Fruit fly (Drosophila melanogaster) whole organism, embryonic: ENCODE measurements around the gene CG33986.

Source experiments
- Atf6 ChIP-seq: fragments of 200-800 bp; sonication (Bioruptor generic); IDR thresholded peaks from 2 replicates; pipeline ENCODE4 v1.3.6; 2022; ENCODE audit warnings: missing biosample characterization, missing genetic modification characterization
- Bdp1 ChIP-seq: fragments of 200-800 bp; sonication (Bioruptor generic); optimal IDR thresholded peaks from 3 replicates; lab custom pipeline; 2016; ENCODE audit warnings: missing biosample characterization, missing genetic modification characterization
- CG10431 ChIP-seq: fragments of 200-800 bp; sonication (Bioruptor generic); optimal IDR thresholded peaks from 3 replicates; lab custom pipeline; 2018; ENCODE audit warnings: missing biosample characterization, mild to moderate bottlenecking, missing genetic modification characterization
- CG10543 ChIP-seq: fragments of 200-800 bp; sonication (Bioruptor generic); optimal IDR thresholded peaks from 3 replicates; lab custom pipeline; 2017; ENCODE audit warnings: missing biosample characterization, mild to moderate bottlenecking, missing genetic modification characterization, moderate library complexity
- CG12071 ChIP-seq: fragments of 200-800 bp; sonication (Bioruptor generic); optimal IDR thresholded peaks from 3 replicates; lab custom pipeline; 2018; ENCODE audit warnings: missing biosample characterization, mild to moderate bottlenecking, missing genetic modification characterization
- CG1233 ChIP-seq: fragments of 200-800 bp; sonication (Bioruptor generic); optimal IDR thresholded peaks from 4 replicates; lab custom pipeline; 2018; ENCODE audit warnings: missing biosample characterization, mild to moderate bottlenecking, missing genetic modification characterization
- CG13894 ChIP-seq: fragments of 200-800 bp; sonication (Bioruptor generic); optimal IDR thresholded peaks from 3 replicates; lab custom pipeline; 2018; ENCODE audit warnings: missing biosample characterization, mild to moderate bottlenecking, missing genetic modification characterization, moderate library complexity
- CG14860 ChIP-seq: fragments of 200-800 bp; sonication (Bioruptor generic); IDR thresholded peaks from 3 replicates; pipeline ENCODE4 v1.3.6; 2022; ENCODE audit warnings: missing biosample characterization, missing genetic modification characterization; ENCODE audit not compliant: partially characterized antibody
- CG15479 ChIP-seq: fragments of 200-800 bp; sonication (Bioruptor generic); optimal IDR thresholded peaks from 3 replicates; lab custom pipeline; 2019; ENCODE audit warnings: missing biosample characterization, mild to moderate bottlenecking, missing genetic modification characterization, moderate library complexity
- CG16779 ChIP-seq: fragments of 200-800 bp; sonication (Bioruptor generic); IDR thresholded peaks from 2 replicates; pipeline ENCODE4 v1.3.6; 2022; ENCODE audit warnings: missing biosample characterization, missing genetic modification characterization
- CG17612 ChIP-seq: fragments of 200-800 bp; sonication (Bioruptor generic); IDR thresholded peaks from 2 replicates; pipeline ENCODE4 v1.3.6; 2022; ENCODE audit warnings: missing biosample characterization, missing genetic modification characterization
- CG17829 ChIP-seq: fragments of 200-800 bp; optimal IDR thresholded peaks from 2 replicates; lab custom pipeline; 2019; ENCODE audit warnings: missing biosample characterization, mild to moderate bottlenecking, missing genetic modification characterization, moderate library complexity
- CG18476 ChIP-seq: fragments of 200-800 bp; sonication (Bioruptor generic); optimal IDR thresholded peaks from 2 replicates; lab custom pipeline; 2016; ENCODE audit warnings: missing biosample characterization, mild to moderate bottlenecking, missing genetic modification characterization
- CG4617 ChIP-seq: fragments of 200-800 bp; sonication (Bioruptor generic); optimal IDR thresholded peaks from 3 replicates; lab custom pipeline; 2016; ENCODE audit warnings: missing biosample characterization, missing genetic modification characterization, borderline replicate concordance
- CG4854 ChIP-seq: fragments of 200-800 bp; sonication (Bioruptor generic); optimal IDR thresholded peaks from 2 replicates; lab custom pipeline; 2016; ENCODE audit warnings: missing biosample characterization, missing genetic modification characterization, inconsistent platforms
- CG7357 ChIP-seq: fragments of 200-800 bp; sonication (Bioruptor generic); IDR thresholded peaks from 3 replicates; pipeline ENCODE4 v1.3.6; 2022; ENCODE audit warnings: missing biosample characterization, missing genetic modification characterization
- CG7987 ChIP-seq: fragments of 200-800 bp; sonication (Bioruptor generic); optimal IDR thresholded peaks from 2 replicates; lab custom pipeline; 2018; ENCODE audit warnings: missing biosample characterization, mild to moderate bottlenecking, missing genetic modification characterization, moderate library complexity
- CoRest ChIP-seq: fragments of 200-800 bp; sonication (Bioruptor generic); optimal IDR thresholded peaks from 3 replicates; lab custom pipeline; 2018; ENCODE audit warnings: missing biosample characterization, mild to moderate bottlenecking, missing genetic modification characterization, moderate library complexity
- Dfd ChIP-seq, 2 experiments: fragments of >200 bp; optimal IDR thresholded peaks; 2 replicates each; lab custom pipeline; 2017; ENCODE audit warnings: missing biosample characterization in 2 of 2, missing genetic modification characterization in 2 of 2
- Drgx ChIP-seq: fragments of 200-800 bp; sonication (Bioruptor generic); IDR thresholded peaks from 2 replicates; pipeline ENCODE4 v1.3.6; 2022; ENCODE audit warnings: missing biosample characterization, missing genetic modification characterization
- Hr3 ChIP-seq: fragments of 200-800 bp; sonication (Bioruptor generic); optimal IDR thresholded peaks from 3 replicates; lab custom pipeline; 2016; ENCODE audit warnings: missing biosample characterization, missing genetic modification characterization
- Kr ChIP-seq: fragments of 200-800 bp; sonication (Bioruptor generic); optimal IDR thresholded peaks from 2 replicates; lab custom pipeline; 2017; ENCODE audit warnings: missing biosample characterization, mild to moderate bottlenecking, missing genetic modification characterization
- Lpt ChIP-seq: fragments of >200 bp; optimal IDR thresholded peaks from 2 replicates; lab custom pipeline; 2018; ENCODE audit warnings: missing biosample characterization, missing genetic modification characterization
- MESR4 ChIP-seq: fragments of 200-800 bp; sonication (Bioruptor generic); optimal IDR thresholded peaks from 2 replicates; lab custom pipeline; 2018; ENCODE audit warnings: missing biosample characterization, mild to moderate bottlenecking, missing genetic modification characterization, moderate library complexity
- MTF-1 ChIP-seq: fragments of 200-800 bp; sonication (Bioruptor generic); optimal IDR thresholded peaks from 2 replicates; lab custom pipeline; 2018; ENCODE audit warnings: missing biosample characterization, mild to moderate bottlenecking, missing genetic modification characterization, borderline replicate concordance
- NFAT ChIP-seq: fragments of 200-800 bp; sonication (Bioruptor generic); IDR thresholded peaks from 2 replicates; pipeline ENCODE4 v1.3.6; 2022; ENCODE audit warnings: missing biosample characterization, missing genetic modification characterization
- Neu2 ChIP-seq: fragments of 200-800 bp; sonication (Bioruptor generic); optimal IDR thresholded peaks from 3 replicates; lab custom pipeline; 2016; ENCODE audit warnings: missing biosample characterization, missing genetic modification characterization, borderline replicate concordance
- Nf-YC ChIP-seq: fragments of 200-800 bp; optimal IDR thresholded peaks from 3 replicates; lab custom pipeline; 2019; ENCODE audit warnings: missing biosample characterization, mild to moderate bottlenecking, missing genetic modification characterization, moderate library complexity
- Six4 ChIP-seq: fragments of 200-800 bp; sonication (Bioruptor generic); optimal IDR thresholded peaks from 2 replicates; lab custom pipeline; 2016; ENCODE audit warnings: missing biosample characterization, missing genetic modification characterization
- Sox100B ChIP-seq: fragments of 200-800 bp; sonication (Bioruptor generic); optimal IDR thresholded peaks from 3 replicates; lab custom pipeline; 2018; ENCODE audit warnings: missing biosample characterization, mild to moderate bottlenecking, missing genetic modification characterization
- Usf ChIP-seq: fragments of 200-800 bp; sonication (Bioruptor generic); optimal IDR thresholded peaks from 2 replicates; lab custom pipeline; 2017; ENCODE audit warnings: missing genotype, missing biosample characterization, missing genetic modification characterization
- bowl ChIP-seq: fragments of 200-800 bp; sonication (Bioruptor generic); IDR thresholded peaks from 2 replicates; pipeline ENCODE4 v1.3.6; 2022; ENCODE audit warnings: missing biosample characterization, missing genetic modification characterization
- btn ChIP-seq: fragments of 200-800 bp; sonication (Bioruptor generic); optimal IDR thresholded peaks from 2 replicates; lab custom pipeline; 2016; ENCODE audit warnings: missing biosample characterization, missing genetic modification characterization
- cad ChIP-seq: fragments of >200 bp; optimal IDR thresholded peaks from 2 replicates; lab custom pipeline; 2017; ENCODE audit warnings: missing biosample characterization, missing genetic modification characterization
- cas ChIP-seq: fragments of 200-800 bp; sonication (Bioruptor generic); IDR thresholded peaks from 2 replicates; pipeline ENCODE4 v1.3.6; 2022; ENCODE audit warnings: missing biosample characterization, missing genetic modification characterization
- cato ChIP-seq: fragments of 200-800 bp; sonication (Bioruptor generic); optimal IDR thresholded peaks from 2 replicates; lab custom pipeline; 2016; ENCODE audit warnings: missing biosample characterization, missing genetic modification characterization, borderline replicate concordance
- disco-r ChIP-seq: fragments of 200-800 bp; sonication (Bioruptor generic); optimal IDR thresholded peaks from 2 replicates; lab custom pipeline; 2016; ENCODE audit warnings: missing biosample characterization, missing genetic modification characterization
- dm ChIP-seq: fragments of 200-800 bp; sonication (Bioruptor generic); optimal IDR thresholded peaks from 3 replicates; lab custom pipeline; 2016; ENCODE audit warnings: missing biosample characterization, missing genetic modification characterization
- dysf ChIP-seq: fragments of 200-800 bp; sonication (Bioruptor generic); IDR thresholded peaks from 3 replicates; pipeline ENCODE4 v1.3.6; 2022; ENCODE audit warnings: missing biosample characterization, missing genetic modification characterization
- hb ChIP-seq: fragments of 200-800 bp; sonication (Bioruptor generic); IDR thresholded peaks from 3 replicates; pipeline ENCODE4 v1.3.6; 2022; ENCODE audit warnings: missing biosample characterization, missing genetic modification characterization; ENCODE audit not compliant: partially characterized antibody
- her ChIP-seq: fragments of 200-800 bp; sonication (Bioruptor generic); optimal IDR thresholded peaks from 2 replicates; lab custom pipeline; 2016; ENCODE audit warnings: missing biosample characterization, missing genetic modification characterization
- jigr1 ChIP-seq: fragments of 200-800 bp; sonication (Bioruptor generic); IDR thresholded peaks from 3 replicates; pipeline ENCODE4 v1.3.6; 2022; ENCODE audit warnings: missing biosample characterization, missing genetic modification characterization
- jing ChIP-seq: fragments of 200-800 bp; sonication (Bioruptor generic); optimal IDR thresholded peaks from 2 replicates; lab custom pipeline; 2018; ENCODE audit warnings: missing biosample characterization, mild to moderate bottlenecking, missing genetic modification characterization
- mirr ChIP-seq: fragments of 200-800 bp; sonication (Bioruptor generic); optimal IDR thresholded peaks from 3 replicates; lab custom pipeline; 2018; ENCODE audit warnings: missing biosample characterization, mild to moderate bottlenecking, missing genetic modification characterization
- oc ChIP-seq: fragments of 200-800 bp; sonication (Bioruptor generic); optimal IDR thresholded peaks from 2 replicates; lab custom pipeline; 2018; ENCODE audit warnings: missing biosample characterization, mild to moderate bottlenecking, missing genetic modification characterization, moderate library complexity
- p53 ChIP-seq: fragments of 200-800 bp; sonication (Bioruptor generic); optimal IDR thresholded peaks from 2 replicates; lab custom pipeline; 2016; ENCODE audit warnings: missing biosample characterization, missing genetic modification characterization
- pum ChIP-seq: fragments of 200-800 bp; sonication (Bioruptor generic); optimal IDR thresholded peaks from 2 replicates; lab custom pipeline; 2016; ENCODE audit warnings: missing biosample characterization, missing genetic modification characterization
- so ChIP-seq: fragments of 200-800 bp; sonication (Bioruptor generic); IDR thresholded peaks from 3 replicates; pipeline ENCODE4 v1.3.6; 2022; ENCODE audit warnings: missing biosample characterization, missing genetic modification characterization
- sob ChIP-seq: fragments of 200-800 bp; sonication (Bioruptor generic); IDR thresholded peaks from 2 replicates; pipeline ENCODE4 v1.3.6; 2022; ENCODE audit warnings: missing biosample characterization, missing genetic modification characterization
- sr ChIP-seq: fragments of 200-800 bp; sonication (Bioruptor generic); IDR thresholded peaks from 3 replicates; pipeline ENCODE4 v1.3.6; 2022; ENCODE audit warnings: missing biosample characterization, missing genetic modification characterization

Gene CG33986

dm6 chr3L:15537916-15538581 lies 13.0 kb upstream of the CG33986 start (continued):
- TF ChIP-seq Dfd (GFP tag; optimal IDR thresholded peaks at IDR 0.05; lab: Kevin White, UChicago) (no peak), CG18476 (peak; percentile 56), CG1233 (peak; percentile 50), CG10431 (GFP tag; lab: Kevin White, UChicago) (peak; percentile 6), CG13894 (no peak), jigr1 (GFP tag; lab: Robert Waterston, UW) (no peak), Nf-YC (tag; lab: Kevin White, UChicago) (peak; percentile 15), Sox100B (GFP tag; lab: Kevin White, UChicago) (peak; percentile 75), cad (GFP tag; lab: Kevin White, UChicago) (no peak), disco-r (GFP tag; lab: Kevin White, UChicago) (peak; percentile 29), so (GFP tag; lab: Robert Waterston, UW) (no peak), Bdp1 (GFP tag; lab: Kevin White, UChicago) (peak; percentile 24), btn (GFP tag; lab: Kevin White, UChicago) (peak; percentile 1), mirr (GFP tag; lab: Kevin White, UChicago) (no peak), CG7357 (GFP tag; lab: Robert Waterston, UW) (peak; percentile 47; the same call in 1 of the 3 replicates), CG4854 (GFP tag; lab: Kevin White, UChicago) (no peak), Hr3 (peak; percentile 66), hb (GFP tag; lab: Robert Waterston, UW) (no peak), CG16779 (GFP tag; lab: Robert Waterston, UW) (no peak), Six4 (GFP tag; lab: Kevin White, UChicago) (peak; percentile 0), CoRest (tag; lab: Kevin White, UChicago) (peak; percentile 81), CG7987 (GFP tag; lab: Kevin White, UChicago) (no peak), sob (peak; percentile 52; the same call in 1 of the 2 replicates), Lpt (GFP tag; lab: Kevin White, UChicago) (no peak), dm (GFP tag; lab: Kevin White, UChicago) (peak; percentile 9), CG12071 (GFP tag; lab: Kevin White, UChicago) (no peak), CG14860 (GFP tag; lab: Robert Waterston, UW) (no peak), cato (GFP tag; lab: Kevin White, UChicago) (peak; percentile 57), Kr (GFP tag; lab: Kevin White, UChicago) (no peak), CG17829 (peak; percentile 76), pum (GFP tag; lab: Kevin White, UChicago) (peak; percentile 46), oc (tag; lab: Kevin White, UChicago) (peak; percentile 58), sr (no peak), jing (peak; percentile 23), NFAT (GFP tag; lab: Robert Waterston, UW) (no peak), dysf (peak; percentile 57; the same call in 2 of the 3 replicates), Neu2 (no peak), CG17612 (GFP tag; lab: Robert Waterston, UW) (no peak), CG4617 (GFP tag; lab: Kevin White, UChicago) (no peak), Usf (GFP tag; lab: Kevin White, UChicago) (peak; percentile 1), CG10543 (GFP tag; lab: Kevin White, UChicago) (no peak), bowl (GFP tag; lab: Robert Waterston, UW) (no peak), cas (GFP tag; lab: Robert Waterston, UW) (no peak), Drgx (GFP tag; lab: Robert Waterston, UW) (peak; percentile 56), MTF-1 (GFP tag; lab: Kevin White, UChicago) (no peak), p53 (GFP tag; lab: Kevin White, UChicago) (no peak), her (GFP tag; lab: Kevin White, UChicago) (peak; percentile 4), Atf6 (GFP tag; lab: Robert Waterston, UW) (no peak; the same call in 1 of the 2 replicates), CG15479 (GFP tag; lab: Kevin White, UChicago) (peak; percentile 96), MESR4 (GFP tag; lab: Kevin White, UChicago) (no peak)
